Worm (Caenorhabditis elegans) whole organism, midembryonic: ENCODE measurements around the gene grd-4.

Source experiments
- T22C8.4 ChIP-seq: fragments of 200-800 bp; sonication (Bioruptor generic); IDR thresholded peaks from 2 replicates; pipeline ENCODE4 v1.3.6; 2022; ENCODE audit warnings: missing genetic modification characterization, missing compliant biosample characterization
- cog-1 ChIP-seq: sonication (generic microtip); optimal IDR thresholded peaks from 2 replicates; lab custom pipeline; 2016; ENCODE audit warnings: missing genetic modification characterization, missing compliant biosample characterization
- flt-1 ChIP-seq: fragments of 200-800 bp; sonication (Bioruptor generic); IDR thresholded peaks from 2 replicates; pipeline ENCODE4 v1.3.6; 2022; ENCODE audit warnings: missing genetic modification characterization, missing compliant biosample characterization
- klf-2 ChIP-seq: fragments of 200-800 bp; sonication (Bioruptor generic); conservative IDR thresholded peaks from 2 replicates; pipeline ENCODE4 v1.3.6; 2022; ENCODE audit warnings: missing genetic modification reagents, missing genetic modification characterization, missing compliant biosample characterization
- ref-1 ChIP-seq: fragments of 200-800 bp; sonication (Bioruptor generic); conservative IDR thresholded peaks from 2 replicates; pipeline ENCODE4 v1.3.6; 2022; ENCODE audit warnings: missing genetic modification reagents, missing genetic modification characterization, missing compliant biosample characterization
- ztf-29 ChIP-seq: fragments of 200-800 bp; sonication (Bioruptor generic); IDR thresholded peaks from 2 replicates; pipeline ENCODE4 v1.3.6; 2022; ENCODE audit warnings: missing genetic modification reagents, missing genetic modification characterization, missing compliant biosample characterization

DNA sequence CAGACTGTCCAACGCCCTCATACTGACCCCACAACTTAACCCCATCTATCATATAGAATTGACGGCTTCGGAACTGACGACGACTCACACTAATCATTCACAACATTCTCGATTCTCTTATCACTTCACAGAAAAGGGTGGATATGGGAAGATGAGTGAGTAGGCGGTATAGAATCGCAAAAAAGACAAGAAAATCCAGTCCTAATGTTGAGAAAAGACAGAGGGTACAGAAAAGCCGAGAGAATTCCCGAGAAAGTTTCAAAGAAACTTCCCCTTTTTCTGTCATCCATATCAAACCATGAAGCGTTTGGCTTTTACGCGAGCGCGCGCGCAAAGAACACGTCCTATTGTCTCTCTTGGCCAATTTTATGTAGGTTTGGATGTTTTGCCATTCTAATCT lies 3.2 kb downstream of the grd-4 start:
- TF ChIP-seq T22C8.4 (GFP tag; lab: Robert Waterston, UW) (no peak), ztf-29 (GFP tag; lab: Robert Waterston, UW) (no peak), flt-1 (no peak), klf-2 (GFP tag; lab: Robert Waterston, UW) (no peak), cog-1 (tag; lab: Kevin White, UChicago) (no peak), ref-1 (GFP tag; lab: Robert Waterston, UW) (no peak)
